Worm (Caenorhabditis elegans) whole organism, late embryonic: Measurements from ENCODE around the gene C45G9.9.

ENCODE experiments used
- C08G9.2 ChIP-seq: sonication (generic microtip); optimal IDR thresholded peaks from 2 replicates; lab custom pipeline; 2016; ENCODE audit warnings: mild to moderate bottlenecking, missing genetic modification characterization, moderate library complexity, missing compliant biosample characterization
- K09A11.1 ChIP-seq: sonication (generic microtip); optimal IDR thresholded peaks from 2 replicates; lab custom pipeline; 2017; ENCODE audit warnings: antibody characterized with exemption, mild to moderate bottlenecking, missing genetic modification characterization, missing compliant biosample characterization; ENCODE audit not compliant: insufficient read depth
- ama-1 ChIP-seq: fragments of 150-350 bp; optimal IDR thresholded peaks from 2 replicates; lab custom pipeline; 2014
- ceh-18 ChIP-seq: sonication (generic microtip); optimal IDR thresholded peaks from 2 replicates; lab custom pipeline; 2016; ENCODE audit warnings: missing genetic modification characterization, missing compliant biosample characterization
- ceh-2 ChIP-seq: sonication (generic microtip); optimal IDR thresholded peaks from 2 replicates; lab custom pipeline; 2016; ENCODE audit warnings: missing genotype, missing genetic modification characterization, missing compliant biosample characterization
- ceh-22 ChIP-seq: sonication (generic microtip); optimal IDR thresholded peaks from 2 replicates; lab custom pipeline; 2017; ENCODE audit warnings: missing biosample characterization, missing genetic modification characterization
- ceh-24 ChIP-seq: sonication (generic microtip); optimal IDR thresholded peaks from 2 replicates; lab custom pipeline; 2016; ENCODE audit warnings: mild to moderate bottlenecking, missing genetic modification characterization, missing compliant biosample characterization
- ceh-30 ChIP-seq: fragments of 150-350 bp; optimal IDR thresholded peaks from 2 replicates; lab custom pipeline; 2014; ENCODE audit warnings: missing biosample characterization, missing genetic modification characterization
- ceh-31 ChIP-seq: sonication (generic microtip); optimal IDR thresholded peaks from 2 replicates; lab custom pipeline; 2016; ENCODE audit warnings: missing genetic modification characterization, missing compliant biosample characterization
- ceh-45 ChIP-seq: fragments of 200-800 bp; sonication (Bioruptor generic); IDR thresholded peaks from 2 replicates; pipeline ENCODE4 v1.3.6; 2022; ENCODE audit warnings: missing genetic modification reagents, missing genetic modification characterization, missing compliant biosample characterization
- ceh-6 ChIP-seq: fragments of 200-800 bp; sonication (Bioruptor generic); optimal IDR thresholded peaks from 2 replicates; lab custom pipeline; 2018; ENCODE audit warnings: mild to moderate bottlenecking, missing genetic modification characterization, missing compliant biosample characterization
- dmd-4 ChIP-seq: sonication (generic microtip); optimal IDR thresholded peaks from 2 replicates; lab custom pipeline; 2016; ENCODE audit warnings: borderline replicate concordance, missing genetic modification characterization, missing compliant biosample characterization
- elt-2 ChIP-seq: sonication (generic microtip); optimal IDR thresholded peaks from 2 replicates; lab custom pipeline; 2016; ENCODE audit warnings: missing genetic modification reagents, missing genetic modification characterization, missing compliant biosample characterization
- elt-4 ChIP-seq: sonication (generic microtip); optimal IDR thresholded peaks from 2 replicates; lab custom pipeline; 2016; ENCODE audit warnings: missing genetic modification characterization, missing compliant biosample characterization
- ets-4 ChIP-seq: sonication (generic microtip); optimal IDR thresholded peaks from 2 replicates; lab custom pipeline; 2016; ENCODE audit warnings: missing genetic modification characterization, missing compliant biosample characterization
- fkh-10 ChIP-seq: fragments of 150-350 bp; optimal IDR thresholded peaks from 2 replicates; lab custom pipeline; 2014; ENCODE audit warnings: missing biosample characterization, missing genetic modification reagents, missing genetic modification characterization
- fkh-6 ChIP-seq: sonication (generic microtip); optimal IDR thresholded peaks from 2 replicates; lab custom pipeline; 2016; ENCODE audit warnings: missing genetic modification characterization, missing compliant biosample characterization
- gmeb-2 ChIP-seq: sonication (generic microtip); optimal IDR thresholded peaks from 2 replicates; lab custom pipeline; 2016; ENCODE audit warnings: missing genetic modification characterization, inconsistent platforms, missing compliant biosample characterization
- hlh-15 ChIP-seq: sonication (generic microtip); optimal IDR thresholded peaks from 2 replicates; lab custom pipeline; 2016; ENCODE audit warnings: missing genetic modification characterization, missing compliant biosample characterization
- hlh-30 ChIP-seq: sonication (generic microtip); optimal IDR thresholded peaks from 2 replicates; lab custom pipeline; 2017; ENCODE audit warnings: antibody characterized with exemption, missing genetic modification characterization, missing compliant biosample characterization; ENCODE audit not compliant: insufficient read depth
- hlh-6 ChIP-seq: sonication (generic microtip); optimal IDR thresholded peaks from 2 replicates; lab custom pipeline; 2016; ENCODE audit warnings: missing genotype, missing genetic modification characterization, missing compliant biosample characterization
- hlh-8 ChIP-seq: sonication (generic microtip); optimal IDR thresholded peaks from 2 replicates; lab custom pipeline; 2016; ENCODE audit warnings: missing genotype, missing genetic modification characterization, missing compliant biosample characterization
- lim-6 ChIP-seq: sonication (generic microtip); optimal IDR thresholded peaks from 2 replicates; lab custom pipeline; 2016; ENCODE audit warnings: missing genetic modification characterization, missing compliant biosample characterization
- lin-11 ChIP-seq: fragments of 200-800 bp; sonication (Bioruptor generic); optimal IDR thresholded peaks from 2 replicates; lab custom pipeline; 2018; ENCODE audit warnings: mild to moderate bottlenecking, missing genetic modification characterization, missing compliant biosample characterization
- mec-3 ChIP-seq: sonication (generic microtip); optimal IDR thresholded peaks from 2 replicates; lab custom pipeline; 2016; ENCODE audit warnings: borderline replicate concordance, missing genetic modification characterization, missing compliant biosample characterization
- nfya-1 ChIP-seq: sonication (generic microtip); optimal IDR thresholded peaks from 2 replicates; lab custom pipeline; 2017; ENCODE audit warnings: missing genetic modification characterization, mild to moderate bottlenecking, missing compliant biosample characterization, antibody characterized with exemption, moderate library complexity
- npax-4 ChIP-seq: sonication (generic microtip); optimal IDR thresholded peaks from 2 replicates; lab custom pipeline; 2016; ENCODE audit warnings: missing genetic modification characterization, missing compliant biosample characterization
- odd-2 ChIP-seq: sonication (generic microtip); optimal IDR thresholded peaks from 2 replicates; lab custom pipeline; 2017; ENCODE audit warnings: antibody characterized with exemption, mild to moderate bottlenecking, missing genetic modification characterization, missing compliant biosample characterization
- pag-3 ChIP-seq: sonication (generic microtip); optimal IDR thresholded peaks from 2 replicates; lab custom pipeline; 2016; ENCODE audit warnings: missing compliant biosample characterization, missing genetic modification characterization, borderline replicate concordance
- pat-9 ChIP-seq: fragments of 200-800 bp; sonication (Bioruptor generic); optimal IDR thresholded peaks from 2 replicates; lab custom pipeline; 2018; ENCODE audit warnings: mild to moderate bottlenecking, missing genetic modification characterization, moderate library complexity, missing compliant biosample characterization
- pax-1 ChIP-seq: fragments of 150-350 bp; optimal IDR thresholded peaks from 2 replicates; lab custom pipeline; 2014; ENCODE audit warnings: missing biosample characterization, missing genetic modification characterization
- pqm-1 ChIP-seq: sonication (generic microtip); optimal IDR thresholded peaks from 2 replicates; lab custom pipeline; 2016; ENCODE audit warnings: missing genetic modification characterization, missing compliant biosample characterization
- pros-1 ChIP-seq: fragments of 150-350 bp; optimal IDR thresholded peaks from 2 replicates; lab custom pipeline; 2014; ENCODE audit warnings: missing biosample characterization, missing genetic modification reagents, missing genetic modification characterization
- rnt-1 ChIP-seq: sonication (generic microtip); optimal IDR thresholded peaks from 2 replicates; lab custom pipeline; 2016; ENCODE audit warnings: missing genetic modification characterization, missing compliant biosample characterization
- sox-2 ChIP-seq: fragments of 200-800 bp; sonication (Bioruptor generic); IDR thresholded peaks from 2 replicates; pipeline ENCODE4 v1.3.6; 2022; ENCODE audit warnings: missing genetic modification reagents, missing genetic modification characterization, missing compliant biosample characterization
- tbx-2 ChIP-seq: sonication (generic microtip); optimal IDR thresholded peaks from 2 replicates; lab custom pipeline; 2016; ENCODE audit warnings: missing genetic modification characterization, missing compliant biosample characterization
- ttx-3 ChIP-seq: sonication (generic microtip); optimal IDR thresholded peaks from 2 replicates; lab custom pipeline; 2016; ENCODE audit warnings: missing genetic modification reagents, missing genetic modification characterization, missing compliant biosample characterization
- unc-3 ChIP-seq, 2 experiments: fragments of 200-800 bp in 1 of 2; sonication (Bioruptor generic) in 1 of 2; sonication (generic microtip) in 1 of 2; conservative IDR thresholded peaks in 1 of 2; optimal IDR thresholded peaks in 1 of 2; 2 replicates each; pipeline versions ENCODE4 v1.3.6 to Lab custom; 2016 to 2022; ENCODE audit warnings: missing compliant biosample characterization in 2 of 2, missing genetic modification characterization in 2 of 2, missing genetic modification reagents in 1 of 2
- unc-42 ChIP-seq: sonication (generic microtip); optimal IDR thresholded peaks from 2 replicates; lab custom pipeline; 2016; ENCODE audit warnings: missing genotype, missing genetic modification characterization, missing compliant biosample characterization
- unc-55 ChIP-seq: sonication (generic microtip); optimal IDR thresholded peaks from 2 replicates; lab custom pipeline; 2017; ENCODE audit warnings: missing biosample characterization, missing genetic modification reagents, missing genetic modification characterization
- zip-5 ChIP-seq: sonication (generic microtip); optimal IDR thresholded peaks from 2 replicates; lab custom pipeline; 2016; ENCODE audit warnings: missing genetic modification characterization, missing compliant biosample characterization
- ztf-16 ChIP-seq: sonication (generic microtip); optimal IDR thresholded peaks from 2 replicates; lab custom pipeline; 2017; ENCODE audit warnings: missing genetic modification characterization, missing compliant biosample characterization

Gene C45G9.9

ce11 chrIII:5047740-5048139, 7.9 kb downstream of the C45G9.9 start, which contains the start of gene C45G9.5:
Gene C45G9.5, plus strand, starts transcription at chrIII:5048117.
- no peak for TF ChIP-seq unc-55 (GFP tag; lab: Kevin White, UChicago)
- no peak for TF ChIP-seq pax-1 (tag; lab: Kevin White, UChicago)
- no peak for TF ChIP-seq pros-1 (tag; lab: Kevin White, UChicago)
- TF ChIP-seq ceh-18 (tag; lab: Kevin White, UChicago), result no peak
- no peak for TF ChIP-seq rnt-1 (tag; lab: Kevin White, UChicago)
- no peak for TF ChIP-seq lin-11 (tag; lab: Kevin White, UChicago)
- no peak for TF ChIP-seq ceh-22 (tag; lab: Kevin White, UChicago)
- no peak for TF ChIP-seq mec-3 (tag; lab: Kevin White, UChicago)
- TF ChIP-seq odd-2 (tag; lab: Kevin White, UChicago), result no peak
- no peak for TF ChIP-seq C08G9.2 (tag; lab: Kevin White, UChicago)
- no peak for TF ChIP-seq lim-6 (tag; lab: Kevin White, UChicago)
- no peak for TF ChIP-seq gmeb-2 (tag; lab: Kevin White, UChicago)
- TF ChIP-seq pag-3 (tag; lab: Kevin White, UChicago), result no peak
- no peak for TF ChIP-seq ama-1 (lab: Kevin White, UChicago)
- no peak for TF ChIP-seq unc-42 (tag; lab: Kevin White, UChicago)
- TF ChIP-seq tbx-2 (tag; lab: Kevin White, UChicago), result no peak
- no peak for TF ChIP-seq npax-4 (tag; lab: Kevin White, UChicago)
- TF ChIP-seq hlh-15 (tag; lab: Kevin White, UChicago), result no peak

- TF ChIP-seq ceh-31 (tag; lab: Kevin White, UChicago), result peak; percentile 58
- 0 out of 2 replicates have a peak, but pooled peaks have one; percentile 18 for TF ChIP-seq sox-2 (GFP tag; lab: Robert Waterston, UW)
- TF ChIP-seq unc-42 (tag; lab: Kevin White, UChicago), result peak; percentile 85
- peak; percentile 30 for TF ChIP-seq nfya-1 (tag; lab: Kevin White, UChicago)
- peak; percentile 45 for TF ChIP-seq hlh-30 (tag; lab: Kevin White, UChicago)
- TF ChIP-seq elt-2 (tag; lab: Kevin White, UChicago), result peak; percentile 58
- no peak for TF ChIP-seq ceh-6 (GFP tag; lab: Kevin White, UChicago)
- TF ChIP-seq ets-4, result peak; percentile 71
- TF ChIP-seq K09A11.1 (tag; lab: Kevin White, UChicago), result no peak
Observed at ce11 chrIII:5047175-5047574, 8.4 kb downstream of the C45G9.9 start, which contains the start of gene txbp-3. Gene txbp-3, minus strand, starts transcription at chrIII:5047459.

DNA sequence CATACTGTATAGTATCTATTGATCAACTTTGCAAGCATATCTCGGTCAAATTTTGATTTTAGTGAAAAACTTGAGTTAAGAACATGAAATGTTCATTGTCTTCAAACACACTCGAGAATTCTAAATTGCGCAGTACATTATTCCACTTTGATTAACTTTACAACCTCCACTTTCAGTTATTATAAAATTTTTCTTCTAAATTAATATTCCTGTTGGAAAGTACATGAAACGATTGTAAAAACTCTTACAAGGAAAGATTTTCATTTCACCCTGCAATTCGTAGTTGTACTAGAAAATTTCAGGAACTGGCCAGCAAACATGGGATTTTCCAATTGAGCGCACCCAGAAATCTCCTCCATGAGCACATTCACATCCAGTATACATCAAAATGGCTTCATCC, 10.9 kb downstream of the C45G9.9 start, which contains the start of gene C45G9.14:
Gene C45G9.14 (plus strand): TSS at position 301 of the 400 bp plus-strand sequence.
- TF ChIP-seq mec-3 (tag; lab: Kevin White, UChicago) (no peak), ceh-45 (GFP tag; lab: Robert Waterston, UW) (no peak), ceh-24 (tag; lab: Kevin White, UChicago) (no peak), hlh-8 (no peak)

ce11 chrIII:5042112-5042511, 13.5 kb downstream of the C45G9.9 start, which contains the start of gene nlp-43:
Gene nlp-43, plus strand, starts transcription at chrIII:5042412.
- TF ChIP-seq pat-9 (tag; lab: Kevin White, UChicago) (no peak), ceh-30 (tag; lab: Kevin White, UChicago) (no peak), hlh-6 (tag; lab: Kevin White, UChicago) (no peak), pqm-1 (tag; lab: Kevin White, UChicago) (no peak), unc-3 (GFP tag; conservative IDR thresholded peaks at IDR 0.05; lab: Robert Waterston, UW) (no peak), unc-3 (tag; optimal IDR thresholded peaks at IDR 0.05; lab: Kevin White, UChicago) (no peak), dmd-4 (tag; lab: Kevin White, UChicago) (no peak), lim-6 (tag; lab: Kevin White, UChicago) (no peak), zip-5 (tag; lab: Kevin White, UChicago) (no peak), fkh-6 (no peak), ama-1 (lab: Kevin White, UChicago) (no peak), ttx-3 (tag; lab: Kevin White, UChicago) (no peak), ceh-18 (tag; lab: Kevin White, UChicago) (no peak), ets-4 (no peak), ceh-31 (tag; lab: Kevin White, UChicago) (no peak), ceh-2 (tag; lab: Kevin White, UChicago) (no peak), hlh-8 (no peak), ztf-16 (tag; lab: Kevin White, UChicago) (no peak), fkh-10 (GFP tag; lab: Kevin White, UChicago) (no peak), elt-4 (tag; lab: Kevin White, UChicago) (no peak), hlh-30 (tag; lab: Kevin White, UChicago) (no peak)
